Worm (Caenorhabditis elegans) whole organism, L3 larva: ENCODE measurements around the gene F09A5.3.

Experiments
- ZK546.5 ChIP-seq: sonication (generic microtip); optimal IDR thresholded peaks from 2 replicates; lab custom pipeline; 2017; ENCODE audit warnings: missing biosample characterization, missing genetic modification characterization
- aly-2 ChIP-seq: fragments of 150-350 bp; optimal IDR thresholded peaks from 2 replicates; lab custom pipeline; 2014; ENCODE audit warnings: missing biosample characterization, missing genetic modification characterization
- ama-1 ChIP-seq: fragments of 150-350 bp; optimal IDR thresholded peaks from 2 replicates; lab custom pipeline; 2018
- ceh-28 ChIP-seq: fragments of 150-350 bp; optimal IDR thresholded peaks from 2 replicates; lab custom pipeline; 2014; ENCODE audit warnings: missing biosample characterization, missing genetic modification reagents, missing genetic modification characterization
- ceh-82 ChIP-seq: fragments of 150-350 bp; optimal IDR thresholded peaks from 2 replicates; lab custom pipeline; 2014; ENCODE audit warnings: missing biosample characterization, missing genetic modification characterization
- ceh-9 ChIP-seq: sonication (generic microtip); optimal IDR thresholded peaks from 2 replicates; lab custom pipeline; 2018; ENCODE audit warnings: missing biosample characterization, missing genetic modification characterization
- egl-27 ChIP-seq: sonication (generic microtip); optimal IDR thresholded peaks from 4 replicates; lab custom pipeline; 2017; ENCODE audit warnings: missing biosample characterization, missing genetic modification reagents, missing genetic modification characterization
- egl-5 ChIP-seq: fragments of 150-350 bp; optimal IDR thresholded peaks from 2 replicates; lab custom pipeline; 2017; ENCODE audit warnings: missing biosample characterization, missing genetic modification reagents, missing genetic modification characterization, inconsistent platforms
- elt-1 ChIP-seq: fragments of 150-350 bp; optimal IDR thresholded peaks from 2 replicates; lab custom pipeline; 2014; ENCODE audit warnings: missing biosample characterization, missing genetic modification characterization
- elt-2 ChIP-seq: sonication (generic microtip); optimal IDR thresholded peaks from 2 replicates; lab custom pipeline; 2016; ENCODE audit warnings: missing genetic modification reagents, mild to moderate bottlenecking, missing genetic modification characterization, missing compliant biosample characterization
- elt-3 ChIP-seq, 3 experiments: fragments of 150-350 bp in 1 of 3; sonication (generic microtip) in 2 of 3; optimal IDR thresholded peaks; 2 replicates in 2 of 3; 4 replicates in 1 of 3; lab custom pipeline; 2014 to 2017; ENCODE audit warnings: missing biosample characterization in 3 of 3, missing genetic modification characterization in 3 of 3
- eor-1 ChIP-seq, 2 experiments: fragments of 150-350 bp; optimal IDR thresholded peaks; 2 replicates each; lab custom pipeline; 2014 to 2018; ENCODE audit warnings: missing biosample characterization in 2 of 2, missing genetic modification characterization in 2 of 2
- fkh-10 ChIP-seq: sonication (generic microtip); optimal IDR thresholded peaks from 2 replicates; lab custom pipeline; 2017; ENCODE audit warnings: missing biosample characterization, missing genetic modification reagents, missing genetic modification characterization
- fos-1 ChIP-seq: fragments of 150-350 bp; optimal IDR thresholded peaks from 2 replicates; lab custom pipeline; 2014; ENCODE audit warnings: missing biosample characterization, missing genetic modification characterization
- hmg-11 ChIP-seq: sonication (generic microtip); optimal IDR thresholded peaks from 2 replicates; lab custom pipeline; 2016; ENCODE audit warnings: missing genetic modification characterization, missing compliant biosample characterization
- jun-1 ChIP-seq: fragments of 150-350 bp; optimal IDR thresholded peaks from 2 replicates; lab custom pipeline; 2014; ENCODE audit warnings: missing biosample characterization, missing genetic modification reagents, missing genetic modification characterization
- lsy-12 ChIP-seq: sonication (generic microtip); optimal IDR thresholded peaks from 2 replicates; lab custom pipeline; 2016; ENCODE audit warnings: mild to moderate bottlenecking, missing genetic modification characterization, missing compliant biosample characterization
- mdl-1 ChIP-seq: fragments of 150-350 bp; optimal IDR thresholded peaks from 2 replicates; lab custom pipeline; 2014; ENCODE audit warnings: missing biosample characterization, missing genetic modification characterization
- mml-1 ChIP-seq: fragments of 150-350 bp; sonication (generic microtip); optimal IDR thresholded peaks from 3 replicates; lab custom pipeline; 2014; ENCODE audit warnings: missing biosample characterization, missing genetic modification characterization
- nfya-1 ChIP-seq: sonication (generic microtip); optimal IDR thresholded peaks from 2 replicates; lab custom pipeline; 2017; ENCODE audit warnings: missing genetic modification characterization, mild to moderate bottlenecking, missing compliant biosample characterization, antibody characterized with exemption, moderate library complexity; ENCODE audit not compliant: insufficient read depth
- nhr-23 ChIP-seq: fragments of 150-350 bp; optimal IDR thresholded peaks from 2 replicates; lab custom pipeline; 2014; ENCODE audit warnings: missing biosample characterization, missing genetic modification reagents, missing genetic modification characterization
- nhr-237 ChIP-seq: fragments of 150-350 bp; optimal IDR thresholded peaks from 2 replicates; lab custom pipeline; 2014; ENCODE audit warnings: missing biosample characterization, missing genetic modification characterization
- nhr-25 ChIP-seq: sonication (generic microtip); optimal IDR thresholded peaks from 2 replicates; lab custom pipeline; 2017; ENCODE audit warnings: missing biosample characterization, missing genetic modification characterization
- nhr-28 ChIP-seq: fragments of 150-350 bp; optimal IDR thresholded peaks from 2 replicates; lab custom pipeline; 2014; ENCODE audit warnings: missing biosample characterization, missing genetic modification characterization
- nhr-67 ChIP-seq: fragments of 150-350 bp; optimal IDR thresholded peaks from 2 replicates; lab custom pipeline; 2014; ENCODE audit warnings: missing biosample characterization, missing genetic modification characterization
- nhr-76 ChIP-seq: fragments of 150-350 bp; sonication (generic microtip); optimal IDR thresholded peaks from 5 replicates; lab custom pipeline; 2014; ENCODE audit warnings: missing biosample characterization, missing genetic modification characterization
- nhr-77 ChIP-seq: fragments of 150-350 bp; optimal IDR thresholded peaks from 2 replicates; lab custom pipeline; 2014; ENCODE audit warnings: missing biosample characterization, missing genetic modification characterization
- pha-4 ChIP-seq: fragments of 150-350 bp; optimal IDR thresholded peaks from 2 replicates; lab custom pipeline; 2014; ENCODE audit warnings: missing biosample characterization, missing genetic modification reagents, missing genetic modification characterization
- pqm-1 ChIP-seq: fragments of 150-350 bp; optimal IDR thresholded peaks from 2 replicates; lab custom pipeline; 2017; ENCODE audit warnings: missing biosample characterization, missing genetic modification characterization, inconsistent platforms
- sea-2 ChIP-seq: fragments of 150-350 bp; sonication (generic microtip); optimal IDR thresholded peaks from 4 replicates; lab custom pipeline; 2014; ENCODE audit warnings: missing biosample characterization, missing genetic modification reagents, missing genetic modification characterization
- skn-1 ChIP-seq: fragments of 150-350 bp; optimal IDR thresholded peaks from 2 replicates; lab custom pipeline; 2014; ENCODE audit warnings: missing biosample characterization, missing genetic modification characterization
- tbx-2 ChIP-seq: sonication (generic microtip); optimal IDR thresholded peaks from 2 replicates; lab custom pipeline; 2016; ENCODE audit warnings: mild to moderate bottlenecking, missing genetic modification characterization, missing compliant biosample characterization
- unc-39 ChIP-seq: sonication (generic microtip); optimal IDR thresholded peaks from 4 replicates; lab custom pipeline; 2017; ENCODE audit warnings: missing biosample characterization, missing genetic modification characterization
- unc-62 ChIP-seq: fragments of 150-350 bp; sonication (generic microtip); optimal IDR thresholded peaks from 4 replicates; lab custom pipeline; 2014; ENCODE audit warnings: missing biosample characterization, missing genetic modification reagents, missing genetic modification characterization
- ztf-11 ChIP-seq: fragments of 150-350 bp; optimal IDR thresholded peaks from 2 replicates; lab custom pipeline; 2014; ENCODE audit warnings: missing biosample characterization, missing genetic modification characterization
- ztf-4 ChIP-seq: fragments of 150-350 bp; optimal IDR thresholded peaks from 2 replicates; lab custom pipeline; 2014; ENCODE audit warnings: missing biosample characterization, missing genetic modification characterization

Gene F09A5.3

ce11 chrX:13159890-13160289, 18.5 kb downstream of the F09A5.3 start:
- TF ChIP-seq nfya-1 (no peak), nhr-76 (no peak), tbx-2 (tag; lab: Kevin White, UChicago) (no peak), fos-1 (tag; lab: Kevin White, UChicago) (no peak), ceh-9 (tag; lab: Kevin White, UChicago) (no peak), pqm-1 (tag; lab: Kevin White, UChicago) (no peak), ztf-4 (tag; lab: Kevin White, UChicago) (no peak), unc-62 (GFP tag; lab: Kevin White, UChicago) (no peak), skn-1 (tag; lab: Kevin White, UChicago) (no peak), unc-39 (tag; lab: Kevin White, UChicago) (no peak), nhr-237 (tag; lab: Kevin White, UChicago) (no peak), nhr-25 (tag; lab: Kevin White, UChicago) (peak; percentile 8), ama-1 (lab: Kevin White, UChicago) (no peak), egl-5 (no peak), elt-2 (tag; lab: Kevin White, UChicago) (peak; percentile 5), eor-1 (tag; optimal IDR thresholded peaks at IDR 0.05; lab: Kevin White, UChicago) (no peak)
- TF ChIP-seq, all 47 proteins: peak for 2

ce11 chrX:13161778-13162177, 20.4 kb downstream of the F09A5.3 start:
- TF ChIP-seq egl-5 (no peak), tbx-2 (tag; lab: Kevin White, UChicago) (no peak), pha-4 (tag; lab: Kevin White, UChicago) (peak; percentile 65), mdl-1 (tag; lab: Kevin White, UChicago) (no peak), sea-2 (GFP tag; lab: Kevin White, UChicago) (no peak), ceh-82 (tag; lab: Kevin White, UChicago) (no peak)

- TF ChIP-seq egl-27 (tag; lab: Kevin White, UChicago) (no peak), fkh-10 (no peak), aly-2 (tag; lab: Kevin White, UChicago) (no peak), nhr-25 (tag; lab: Kevin White, UChicago) (no peak), elt-1 (tag; lab: Kevin White, UChicago) (no peak), fos-1 (tag; lab: Kevin White, UChicago) (no peak), nhr-77 (tag; lab: Kevin White, UChicago) (no peak), nhr-67 (tag; lab: Kevin White, UChicago) (no peak), ztf-4 (tag; lab: Kevin White, UChicago) (no peak), nfya-1 (no peak), mml-1 (no peak), pha-4 (tag; lab: Kevin White, UChicago) (peak; percentile 58), hmg-11 (no peak), nhr-23 (tag; lab: Kevin White, UChicago) (no peak), ceh-28 (no peak), egl-5 (no peak), jun-1 (tag; lab: Kevin White, UChicago) (no peak), sea-2 (GFP tag; lab: Kevin White, UChicago) (no peak), ceh-9 (tag; lab: Kevin White, UChicago) (no peak), ZK546.5 (tag; lab: Kevin White, UChicago) (no peak), nhr-28 (tag; lab: Kevin White, UChicago) (no peak), ztf-11 (tag; lab: Kevin White, UChicago) (no peak), elt-3 (tag; optimal IDR thresholded peaks at IDR 0.05; lab: Kevin White, UChicago) (no peak), nhr-76 (no peak), skn-1 (tag; lab: Kevin White, UChicago) (no peak), pqm-1 (tag; lab: Kevin White, UChicago) (peak; percentile 29), elt-2 (tag; lab: Kevin White, UChicago) (peak; percentile 75)
These were observed 21.1 kb downstream of the F09A5.3 start for ce11 chrX:13162351-13163038.

- TF ChIP-seq lsy-12 (no peak), elt-2 (tag; lab: Kevin White, UChicago) (peak; percentile 90), pqm-1 (tag; lab: Kevin White, UChicago) (peak; percentile 51)
These were observed 21.8 kb downstream of the F09A5.3 start for ce11 chrX:13163185-13163584.
